Worm (Caenorhabditis elegans) whole organism, mixed stage, embryonic: ENCODE results near the gene har-1.

Experiments
- M03D4.4 ChIP-seq: sonication (generic microtip); optimal IDR thresholded peaks from 2 replicates; lab custom pipeline; 2017; ENCODE audit warnings: mild to moderate bottlenecking, missing genetic modification characterization, missing compliant biosample characterization
- elt-1 ChIP-seq: sonication (generic microtip); optimal IDR thresholded peaks from 2 replicates; lab custom pipeline; 2017; ENCODE audit warnings: missing genetic modification characterization, mild to moderate bottlenecking, missing compliant biosample characterization, antibody characterized with exemption, moderate library complexity, borderline replicate concordance; ENCODE audit not compliant: insufficient read depth
- elt-3 ChIP-seq: fragments of 150-350 bp; optimal IDR thresholded peaks from 2 replicates; lab custom pipeline; 2014; ENCODE audit warnings: missing biosample characterization, missing genetic modification characterization
- ham-2 ChIP-seq: fragments of 200-800 bp; sonication (Bioruptor generic); optimal IDR thresholded peaks from 2 replicates; lab custom pipeline; 2018; ENCODE audit warnings: mild to moderate bottlenecking, missing genetic modification characterization, missing compliant biosample characterization
- mep-1 ChIP-seq: fragments of 150-350 bp; optimal IDR thresholded peaks from 2 replicates; lab custom pipeline; 2017; ENCODE audit warnings: missing biosample characterization, missing genetic modification reagents, missing genetic modification characterization, inconsistent platforms
- nhr-237 ChIP-seq: fragments of 150-350 bp; optimal IDR thresholded peaks from 2 replicates; lab custom pipeline; 2014; ENCODE audit warnings: missing biosample characterization, missing genetic modification characterization
- nhr-76 ChIP-seq: sonication (generic microtip); optimal IDR thresholded peaks from 2 replicates; lab custom pipeline; 2017; ENCODE audit warnings: missing biosample characterization, missing genetic modification characterization
- pha-4 ChIP-seq: fragments of 150-350 bp; optimal IDR thresholded peaks from 2 replicates; lab custom pipeline; 2018; ENCODE audit warnings: missing biosample characterization, missing genetic modification reagents, missing genetic modification characterization
- snpc-4 ChIP-seq: fragments of 150-350 bp; optimal IDR thresholded peaks from 2 replicates; lab custom pipeline; 2014; ENCODE audit warnings: missing biosample characterization, missing genetic modification characterization
- unc-120 ChIP-seq: sonication (generic microtip); optimal IDR thresholded peaks from 2 replicates; lab custom pipeline; 2017; ENCODE audit warnings: missing genetic modification characterization, missing compliant biosample characterization; ENCODE audit not compliant: poor library complexity, severe bottlenecking
- zip-8 ChIP-seq: fragments of 150-350 bp; optimal IDR thresholded peaks from 2 replicates; lab custom pipeline; 2014; ENCODE audit warnings: missing biosample characterization, missing genetic modification characterization
- ztf-11 ChIP-seq: fragments of 150-350 bp; optimal IDR thresholded peaks from 2 replicates; lab custom pipeline; 2014; ENCODE audit warnings: missing biosample characterization, missing genetic modification characterization

DNA sequence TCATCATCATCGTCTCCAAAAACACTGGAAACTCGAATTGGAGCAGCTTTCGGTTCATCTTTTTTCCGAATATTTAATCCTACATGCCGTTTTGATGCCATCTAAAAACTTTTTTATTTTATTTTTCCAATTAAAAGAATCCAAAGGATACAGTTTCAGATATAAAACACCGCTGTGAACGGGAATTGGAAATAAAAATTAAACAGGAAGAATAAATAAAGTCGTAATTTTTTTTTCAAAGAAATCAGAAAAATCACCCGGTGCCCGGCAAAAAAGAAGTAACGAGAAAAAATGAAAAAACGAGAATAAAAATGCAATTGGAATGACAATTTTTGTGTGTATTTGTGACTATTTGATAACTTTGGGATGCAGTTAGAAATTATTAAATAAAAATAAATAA, 16.8 kb downstream of the har-1 start, which contains the start of gene ccdc-55:
- TF ChIP-seq snpc-4 (tag; lab: Kevin White, UChicago) (no peak), mep-1 (tag; lab: Kevin White, UChicago) (no peak), zip-8 (tag; lab: Kevin White, UChicago) (no peak), ham-2 (GFP tag; lab: Kevin White, UChicago) (no peak), nhr-76 (tag; lab: Kevin White, UChicago) (no peak), M03D4.4 (tag; lab: Kevin White, UChicago) (no peak), ztf-11 (tag; lab: Kevin White, UChicago) (no peak), nhr-237 (tag; lab: Kevin White, UChicago) (no peak), elt-3 (tag; lab: Kevin White, UChicago) (no peak), pha-4 (tag; lab: Kevin White, UChicago) (no peak), unc-120 (tag; lab: Kevin White, UChicago) (no peak), elt-1 (tag; lab: Kevin White, UChicago) (no peak)
